Worm (Caenorhabditis elegans) whole organism, late embryonic: ENCODE data around the gene mrg-1.

ENCODE experiments used
- ama-1 ChIP-seq: fragments of 150-350 bp; optimal IDR thresholded peaks from 2 replicates; lab custom pipeline; 2014
- ceh-2 ChIP-seq: sonication (generic microtip); optimal IDR thresholded peaks from 2 replicates; lab custom pipeline; 2016; ENCODE audit warnings: missing genotype, missing genetic modification characterization, missing compliant biosample characterization
- ceh-22 ChIP-seq: sonication (generic microtip); optimal IDR thresholded peaks from 2 replicates; lab custom pipeline; 2017; ENCODE audit warnings: missing biosample characterization, missing genetic modification characterization
- ceh-31 ChIP-seq: sonication (generic microtip); optimal IDR thresholded peaks from 2 replicates; lab custom pipeline; 2016; ENCODE audit warnings: missing genetic modification characterization, missing compliant biosample characterization
- ets-4 ChIP-seq: sonication (generic microtip); optimal IDR thresholded peaks from 2 replicates; lab custom pipeline; 2016; ENCODE audit warnings: missing genetic modification characterization, missing compliant biosample characterization
- fkh-10 ChIP-seq: fragments of 150-350 bp; optimal IDR thresholded peaks from 2 replicates; lab custom pipeline; 2014; ENCODE audit warnings: missing biosample characterization, missing genetic modification reagents, missing genetic modification characterization
- hlh-30 ChIP-seq: sonication (generic microtip); optimal IDR thresholded peaks from 2 replicates; lab custom pipeline; 2017; ENCODE audit warnings: antibody characterized with exemption, missing genetic modification characterization, missing compliant biosample characterization; ENCODE audit not compliant: insufficient read depth
- pqm-1 ChIP-seq: sonication (generic microtip); optimal IDR thresholded peaks from 2 replicates; lab custom pipeline; 2016; ENCODE audit warnings: missing genetic modification characterization, missing compliant biosample characterization
- syd-9 ChIP-seq: sonication (generic microtip); optimal IDR thresholded peaks from 2 replicates; lab custom pipeline; 2016; ENCODE audit warnings: mild to moderate bottlenecking, missing genetic modification characterization, moderate library complexity, missing compliant biosample characterization
- unc-55 ChIP-seq: sonication (generic microtip); optimal IDR thresholded peaks from 2 replicates; lab custom pipeline; 2017; ENCODE audit warnings: missing biosample characterization, missing genetic modification reagents, missing genetic modification characterization

DNA sequence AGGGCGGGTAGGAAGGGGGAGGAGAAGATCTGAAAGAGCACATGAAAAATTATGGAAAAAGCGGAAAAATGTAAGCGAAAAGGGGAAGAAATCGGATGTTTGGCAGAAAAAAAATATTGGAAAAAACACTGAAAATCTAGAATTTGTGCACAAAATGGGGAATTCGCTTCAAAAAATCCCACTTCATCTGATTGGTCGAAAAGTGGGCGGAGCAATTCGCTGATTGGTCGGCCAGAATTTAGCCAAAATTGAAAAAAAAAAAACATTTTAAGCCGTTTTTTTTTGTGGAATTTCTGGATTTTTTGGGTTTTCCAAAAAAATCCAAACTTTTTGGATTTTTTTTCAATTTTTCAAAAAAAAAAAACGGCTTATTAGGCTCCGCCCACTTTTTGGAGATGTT is 46.4 kb upstream of the mrg-1 start:
- TF ChIP-seq ets-4 (tag; lab: Kevin White, UChicago) (no peak), ceh-22 (tag; lab: Kevin White, UChicago) (no peak), syd-9 (tag; lab: Kevin White, UChicago) (no peak), ama-1 (lab: Kevin White, UChicago) (no peak), ceh-31 (no peak), fkh-10 (GFP tag; lab: Kevin White, UChicago) (no peak), ceh-2 (no peak), unc-55 (GFP tag; lab: Kevin White, UChicago) (no peak), pqm-1 (no peak), hlh-30 (tag; lab: Kevin White, UChicago) (no peak)
